Fruit fly (Drosophila melanogaster): Measurements from ENCODE around the gene CG13038.

CG13038 gene

DNA sequence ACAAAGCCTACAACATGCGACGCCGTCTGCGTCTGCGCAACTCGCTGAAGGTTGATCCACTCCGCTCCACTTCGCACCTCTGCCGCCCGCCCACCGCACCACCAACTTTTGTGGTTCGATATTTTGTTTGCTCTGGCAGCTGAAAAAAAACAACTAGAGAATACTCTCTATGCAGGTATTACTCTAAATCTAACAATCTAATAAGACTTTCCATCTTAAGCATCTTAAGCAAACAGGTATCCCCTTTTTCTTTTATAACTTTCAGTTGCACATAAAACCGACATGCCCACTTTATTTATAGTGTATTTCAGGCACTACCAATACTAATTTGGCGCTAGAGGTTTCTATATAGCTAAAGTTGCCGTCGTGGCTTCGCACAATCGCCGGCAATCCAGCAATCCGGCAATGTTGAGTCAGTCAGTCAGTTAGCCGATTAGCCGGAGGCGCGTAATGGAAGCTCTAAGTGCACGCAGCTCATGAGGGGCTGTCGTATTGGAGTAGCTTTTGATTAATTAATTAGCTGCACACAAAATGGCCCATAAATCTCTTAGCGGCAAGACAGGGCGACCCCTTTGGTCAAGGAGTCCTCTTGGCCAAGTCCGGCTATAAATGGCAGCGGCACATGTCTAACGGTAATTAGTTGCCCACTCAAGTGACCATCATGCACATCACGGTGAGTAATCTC, 656 bp upstream of the CG13038 start, which contains the start of gene CG13058:
Gene CG13058, plus strand, starts transcription at position 635 of the 685 bp plus-strand sequence.
- TF ChIP-seq cnc (optimal IDR thresholded peaks at IDR 0.05): no peak
- TF ChIP-seq Hr96 (GFP tag; optimal IDR thresholded peaks at IDR 0.05): no peak
- TF ChIP-seq pad (GFP tag; optimal IDR thresholded peaks at IDR 0.05): no peak
- TF ChIP-seq CG7101 (tag; optimal IDR thresholded peaks at IDR 0.05): no peak
- TF ChIP-seq CG14711 (tag; optimal IDR thresholded peaks at IDR 0.05): no peak
- no peak for TF ChIP-seq kay (GFP tag; ENCODE audit: borderline replicate concordance)
- no peak for TF ChIP-seq toe (GFP tag; optimal IDR thresholded peaks at IDR 0.05)
- no peak for TF ChIP-seq Clk (GFP tag; optimal IDR thresholded peaks at IDR 0.05)
- TF ChIP-seq CG5204 (GFP tag; optimal IDR thresholded peaks at IDR 0.05): no peak

DNA sequence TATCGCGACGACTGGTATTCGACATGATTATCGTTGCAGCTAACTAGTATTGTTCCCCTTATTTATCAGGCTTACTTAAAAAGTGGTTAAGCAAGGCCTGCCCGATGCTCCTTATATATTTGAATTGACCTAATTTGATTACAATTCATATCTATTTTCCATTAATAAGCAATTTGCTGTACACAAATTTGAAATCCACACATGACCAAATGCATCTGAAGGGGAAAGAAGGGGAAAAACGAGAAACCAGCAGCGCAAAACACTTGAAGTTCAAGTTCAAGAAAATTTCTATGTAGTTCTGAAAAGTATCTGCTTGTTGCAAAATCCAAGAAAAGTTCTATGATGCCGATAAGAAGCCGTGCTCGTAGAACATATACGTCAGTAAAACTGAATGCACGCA, 1.0 kb downstream of the CG13038 start, which contains the start of the genes CG13040 and CG13039:
Gene CG13040, minus strand, starts transcription at position 101 of the 400 bp plus-strand sequence.
Gene CG13039, minus strand, starts transcription at position 106 of the 400 bp plus-strand sequence.
- TF ChIP-seq CG7045 (GFP tag; optimal IDR thresholded peaks at IDR 0.05) (no peak), kay (GFP tag; ENCODE audit: borderline replicate concordance) (no peak), CG1620 (GFP tag; optimal IDR thresholded peaks at IDR 0.05) (no peak), tj (GFP tag; optimal IDR thresholded peaks at IDR 0.05) (no peak)

DNA sequence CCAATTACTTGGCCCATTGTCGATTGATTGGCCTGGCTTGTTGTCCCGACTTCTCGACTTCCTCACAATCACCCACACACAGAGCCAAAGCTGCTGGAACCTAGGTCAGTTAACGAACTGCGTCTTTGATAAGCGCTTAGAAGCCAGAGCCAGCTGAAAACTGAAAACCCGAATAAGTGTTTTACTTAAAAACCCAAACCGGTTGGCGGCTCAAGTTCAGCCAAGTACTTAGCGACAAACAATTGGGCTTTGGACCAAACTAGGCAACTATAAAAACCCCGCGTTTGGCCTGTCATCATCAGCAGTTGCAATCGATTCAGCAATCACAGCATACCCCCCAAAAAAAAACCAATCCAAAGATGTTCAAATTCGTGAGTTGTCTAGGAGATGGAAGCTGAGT, 4.3 kb downstream of the CG13038 start, which contains the start of gene CG13059:
Gene CG13059, plus strand, starts transcription at position 301 of the 400 bp plus-strand sequence.
- TF ChIP-seq CG1620 (GFP tag; optimal IDR thresholded peaks at IDR 0.05) (no peak), Hr96 (GFP tag; optimal IDR thresholded peaks at IDR 0.05) (no peak), Crg-1 (GFP tag; optimal IDR thresholded peaks at IDR 0.05) (no peak), Mnt (GFP tag; optimal IDR thresholded peaks at IDR 0.05) (no peak), kay (GFP tag; ENCODE audit: borderline replicate concordance) (no peak), CG7045 (GFP tag; optimal IDR thresholded peaks at IDR 0.05) (no peak), CG5204 (GFP tag; optimal IDR thresholded peaks at IDR 0.05) (no peak), ovo (GFP tag; optimal IDR thresholded peaks at IDR 0.05) (no peak), bab1 (GFP tag; optimal IDR thresholded peaks at IDR 0.05) (no peak), CG33017 (tag; optimal IDR thresholded peaks at IDR 0.05) (no peak), cic (GFP tag; optimal IDR thresholded peaks at IDR 0.05) (no peak), CG12768 (GFP tag; optimal IDR thresholded peaks at IDR 0.05) (no peak)

DNA sequence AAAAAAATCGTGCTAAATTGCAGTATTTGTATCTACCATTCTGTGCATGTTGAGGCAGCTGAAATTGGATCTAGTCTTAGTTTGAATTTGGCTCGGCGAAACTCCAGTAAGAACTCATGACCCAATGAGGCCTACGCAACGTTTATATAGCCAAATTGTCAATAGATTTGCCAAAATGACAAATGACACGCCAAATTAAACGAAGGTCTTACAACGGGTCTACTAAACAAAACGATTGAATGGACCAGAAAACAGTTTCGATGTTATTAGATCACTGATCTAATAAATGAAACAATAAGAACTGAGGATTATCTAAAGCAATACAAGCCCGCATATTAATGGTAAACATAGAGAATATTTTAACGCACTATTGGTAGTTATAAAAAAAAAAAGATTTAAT, 6.5 kb downstream of the CG13038 start, which contains the start of gene CG42718:
Gene CG42718, minus strand, starts transcription at position 101 of the 400 bp plus-strand sequence.
- TF ChIP-seq ovo (GFP tag; optimal IDR thresholded peaks at IDR 0.05) (no peak), pad (GFP tag; optimal IDR thresholded peaks at IDR 0.05) (no peak), Clk (GFP tag; optimal IDR thresholded peaks at IDR 0.05) (no peak), tj (GFP tag; optimal IDR thresholded peaks at IDR 0.05) (no peak), CG1620 (GFP tag; optimal IDR thresholded peaks at IDR 0.05) (no peak)

DNA sequence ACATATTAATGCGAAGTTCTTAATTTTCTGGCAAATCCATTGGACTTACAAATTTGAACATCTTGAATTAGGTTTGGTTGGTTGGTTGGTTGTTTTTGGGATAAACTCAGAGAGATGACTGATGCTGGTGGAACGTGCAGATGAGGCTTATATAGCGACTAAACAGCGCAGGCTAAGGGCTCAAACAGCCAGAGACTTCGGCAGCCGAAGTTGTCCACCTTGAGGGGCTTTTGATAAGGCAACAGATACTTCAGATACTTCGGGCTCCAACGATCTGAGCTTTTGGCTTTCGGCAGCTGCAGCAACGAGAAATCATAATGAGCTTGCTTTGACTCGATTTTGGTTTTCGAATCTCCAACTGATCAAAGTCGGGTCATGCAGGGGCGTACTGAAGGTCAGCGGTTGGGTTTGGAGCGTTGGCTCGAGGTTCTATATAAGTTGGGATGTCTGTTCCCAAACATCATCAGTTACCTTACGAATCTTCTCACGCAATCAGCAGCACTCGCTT, 8.2 kb downstream of the CG13038 start, which contains the start of the genes CG13041 and CG13060:
Gene CG13041, minus strand, starts transcription at position 128 of the 508 bp plus-strand sequence.
Gene CG13060, plus strand, starts transcription at position 458 of the 508 bp plus-strand sequence.
- TF ChIP-seq CG11617 (GFP tag; optimal IDR thresholded peaks at IDR 0.05) (no peak), toe (GFP tag; optimal IDR thresholded peaks at IDR 0.05) (no peak), tj (GFP tag; optimal IDR thresholded peaks at IDR 0.05) (no peak), pad (GFP tag; optimal IDR thresholded peaks at IDR 0.05) (no peak)

DNA sequence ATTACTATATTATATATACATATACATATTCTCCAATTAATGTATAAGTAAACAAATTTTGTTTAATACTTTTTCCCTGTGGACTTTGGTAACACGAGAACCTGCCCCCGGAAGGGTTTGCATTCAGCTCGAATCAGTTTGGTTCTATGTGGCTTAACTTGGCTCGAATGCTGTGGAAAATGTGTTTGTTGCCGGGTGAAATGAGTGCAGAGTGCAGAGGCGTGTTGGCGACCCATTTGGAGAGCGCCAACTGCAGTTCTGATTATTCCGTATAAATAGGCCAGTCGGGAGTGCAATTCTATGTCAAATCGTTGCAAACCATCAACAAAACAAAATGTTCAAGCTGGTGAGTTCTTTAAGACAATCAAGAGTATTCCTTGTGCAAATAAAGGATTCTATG, 10.0 kb downstream of the CG13038 start, which contains the start of gene Nplp3:
Gene Nplp3, plus strand, starts transcription at position 301 of the 400 bp plus-strand sequence.
- TF ChIP-seq ovo (GFP tag; optimal IDR thresholded peaks at IDR 0.05): no peak
- no peak for TF ChIP-seq toe (GFP tag; optimal IDR thresholded peaks at IDR 0.05)
- no peak for TF ChIP-seq CG1620 (GFP tag; optimal IDR thresholded peaks at IDR 0.05)
- no peak for TF ChIP-seq Clk (GFP tag; optimal IDR thresholded peaks at IDR 0.05)
- TF ChIP-seq CG14711 (tag; optimal IDR thresholded peaks at IDR 0.05): no peak
- TF ChIP-seq Hr96 (GFP tag; optimal IDR thresholded peaks at IDR 0.05): no peak
- no peak for TF ChIP-seq CG33017 (tag; optimal IDR thresholded peaks at IDR 0.05)
- no peak for TF ChIP-seq CG12768 (GFP tag; optimal IDR thresholded peaks at IDR 0.05)
- TF ChIP-seq Crg-1 (GFP tag; optimal IDR thresholded peaks at IDR 0.05): no peak

DNA sequence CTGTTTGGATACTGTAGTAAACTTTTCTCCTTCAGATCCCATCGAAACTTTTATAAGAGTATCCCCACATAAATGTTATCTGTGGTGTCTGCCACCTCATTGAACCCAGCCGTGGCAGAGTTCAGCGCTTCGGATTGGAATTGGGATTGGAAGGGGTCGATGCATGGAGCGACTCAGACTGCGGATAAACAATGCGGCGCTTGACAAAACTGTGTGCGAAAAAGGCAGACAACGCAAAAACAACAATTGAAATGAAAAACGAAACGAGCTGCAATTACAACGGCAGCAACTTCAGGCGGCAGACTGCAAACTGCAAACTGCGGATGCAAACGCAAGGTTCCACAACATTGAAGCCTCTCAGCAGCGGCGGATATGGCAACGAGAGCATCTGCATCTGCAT, 13.7 kb downstream of the CG13038 start, which contains the start of gene CG13062:
Gene CG13062, plus strand, starts transcription at position 301 of the 400 bp plus-strand sequence.
- TF ChIP-seq CG5204 (GFP tag; optimal IDR thresholded peaks at IDR 0.05): no peak
- no peak for TF ChIP-seq CG12768 (GFP tag; optimal IDR thresholded peaks at IDR 0.05)
- no peak for TF ChIP-seq CG11617 (GFP tag; optimal IDR thresholded peaks at IDR 0.05)
- no peak for TF ChIP-seq Crg-1 (GFP tag; optimal IDR thresholded peaks at IDR 0.05)
- TF ChIP-seq CG7045 (GFP tag; optimal IDR thresholded peaks at IDR 0.05): no peak
- TF ChIP-seq toe (GFP tag; optimal IDR thresholded peaks at IDR 0.05): no peak
- no peak for TF ChIP-seq Hr96 (GFP tag; optimal IDR thresholded peaks at IDR 0.05)
- TF ChIP-seq Mnt (GFP tag; optimal IDR thresholded peaks at IDR 0.05): no peak
- TF ChIP-seq cnc (optimal IDR thresholded peaks at IDR 0.05): no peak
- TF ChIP-seq CG33017 (tag; optimal IDR thresholded peaks at IDR 0.05): no peak
- TF ChIP-seq tj (GFP tag; optimal IDR thresholded peaks at IDR 0.05): no peak

Measured in whole organism, adult.